Worm (Caenorhabditis elegans) whole organism, L1 larva: Measurements from ENCODE around the gene vha-11.

Source experiments
- C34B4.2 ChIP-seq: sonication (generic microtip); optimal IDR thresholded peaks from 2 replicates; lab custom pipeline; 2017; ENCODE audit warnings: mild to moderate bottlenecking, missing genetic modification characterization, missing compliant biosample characterization
- aly-2 ChIP-seq: fragments of 150-350 bp; optimal IDR thresholded peaks from 2 replicates; lab custom pipeline; 2014; ENCODE audit warnings: missing biosample characterization, missing genetic modification characterization
- ama-1 ChIP-seq: fragments of 150-350 bp; optimal IDR thresholded peaks from 2 replicates; lab custom pipeline; 2014
- ceh-82 ChIP-seq, 3 experiments: fragments of 150-350 bp in 1 of 3; sonication (generic microtip) in 2 of 3; optimal IDR thresholded peaks; 2 replicates each; lab custom pipeline; 2014 to 2017; ENCODE audit warnings: missing biosample characterization in 3 of 3, missing genetic modification characterization in 3 of 3
- ceh-90 ChIP-seq: sonication (generic microtip); optimal IDR thresholded peaks from 2 replicates; lab custom pipeline; 2016; ENCODE audit warnings: missing genetic modification characterization, missing compliant biosample characterization
- dpl-1 ChIP-seq, 3 experiments: fragments of 150-350 bp in 2 of 3; sonication (generic microtip) in 1 of 3; optimal IDR thresholded peaks; 2 replicates each; lab custom pipeline; 2014 to 2017; ENCODE audit warnings: missing biosample characterization in 3 of 3, missing genetic modification characterization in 3 of 3, missing genetic modification reagents in 3 of 3
- efl-1 ChIP-seq, 4 experiments: fragments of 150-350 bp; optimal IDR thresholded peaks in 3 of 4; peaks in 1 of 4; 1 replicate in 1 of 4; 2 replicates in 3 of 4; lab custom pipeline; 2014; ENCODE audit warnings: missing biosample characterization in 2 of 4, missing genetic modification characterization in 2 of 4, missing genetic modification reagents in 2 of 4
- efl-3 ChIP-seq: fragments of 200-800 bp; sonication (Bioruptor generic); optimal IDR thresholded peaks from 2 replicates; lab custom pipeline; 2018; ENCODE audit warnings: mild to moderate bottlenecking, missing genetic modification characterization, missing compliant biosample characterization
- egl-13 ChIP-seq: sonication (generic microtip); optimal IDR thresholded peaks from 2 replicates; lab custom pipeline; 2016; ENCODE audit warnings: missing genotype, missing genetic modification reagents, missing genetic modification characterization, missing compliant biosample characterization
- egl-27 ChIP-seq, 2 experiments: fragments of 150-350 bp in 1 of 2; sonication (generic microtip); optimal IDR thresholded peaks; 3 replicates each; lab custom pipeline; 2017 to 2018; ENCODE audit warnings: missing biosample characterization in 2 of 2, missing genetic modification characterization in 2 of 2, missing genetic modification reagents in 2 of 2
- hlh-17 ChIP-seq: fragments of 200-800 bp; sonication (Bioruptor generic); optimal IDR thresholded peaks from 2 replicates; lab custom pipeline; 2018; ENCODE audit warnings: missing genetic modification characterization, mild to moderate bottlenecking, missing compliant biosample characterization, moderate library complexity, borderline replicate concordance
- hpl-2 ChIP-seq: fragments of 150-350 bp; optimal IDR thresholded peaks from 2 replicates; lab custom pipeline; 2014; ENCODE audit warnings: missing biosample characterization, missing genetic modification reagents, missing genetic modification characterization
- jun-1 ChIP-seq: fragments of 150-350 bp; optimal IDR thresholded peaks from 2 replicates; lab custom pipeline; 2014; ENCODE audit warnings: missing biosample characterization, missing genetic modification reagents, missing genetic modification characterization
- mef-2 ChIP-seq: fragments of 150-350 bp; optimal IDR thresholded peaks from 2 replicates; lab custom pipeline; 2014; ENCODE audit warnings: missing biosample characterization, missing genetic modification characterization
- nhr-19 ChIP-seq: fragments of 200-800 bp; sonication (Bioruptor generic); conservative IDR thresholded peaks from 2 replicates; pipeline ENCODE4 v1.3.6; 2022; ENCODE audit warnings: missing genetic modification characterization, missing compliant biosample characterization
- nhr-20 ChIP-seq: sonication (generic microtip); optimal IDR thresholded peaks from 2 replicates; lab custom pipeline; 2016; ENCODE audit warnings: mild to moderate bottlenecking, missing genetic modification characterization, missing compliant biosample characterization
- nhr-47 ChIP-seq: sonication (generic microtip); optimal IDR thresholded peaks from 2 replicates; lab custom pipeline; 2016; ENCODE audit warnings: mild to moderate bottlenecking, missing genetic modification characterization, moderate library complexity, missing compliant biosample characterization
- nhr-76 ChIP-seq: sonication (generic microtip); optimal IDR thresholded peaks from 2 replicates; lab custom pipeline; 2017; ENCODE audit warnings: missing biosample characterization, missing genetic modification characterization
- nhr-90 ChIP-seq: sonication (generic microtip); optimal IDR thresholded peaks from 2 replicates; lab custom pipeline; 2016; ENCODE audit warnings: mild to moderate bottlenecking, missing genetic modification characterization, missing compliant biosample characterization; ENCODE audit not compliant: poor library complexity
- pag-3 ChIP-seq: sonication (generic microtip); optimal IDR thresholded peaks from 2 replicates; lab custom pipeline; 2017; ENCODE audit warnings: missing genetic modification characterization, mild to moderate bottlenecking, missing compliant biosample characterization, antibody characterized with exemption, borderline replicate concordance; ENCODE audit not compliant: insufficient read depth
- pax-3 ChIP-seq: fragments of 200-800 bp; sonication (Bioruptor generic); optimal IDR thresholded peaks from 2 replicates; lab custom pipeline; 2018; ENCODE audit warnings: mild to moderate bottlenecking, missing genetic modification characterization, moderate library complexity, missing compliant biosample characterization
- pqm-1 ChIP-seq: sonication (generic microtip); optimal IDR thresholded peaks from 3 replicates; lab custom pipeline; 2017; ENCODE audit warnings: missing biosample characterization, missing genetic modification characterization
- rnt-1 ChIP-seq: sonication (generic microtip); optimal IDR thresholded peaks from 2 replicates; lab custom pipeline; 2016; ENCODE audit warnings: mild to moderate bottlenecking, missing genetic modification characterization, moderate library complexity, missing compliant biosample characterization
- skn-1 ChIP-seq: fragments of 150-350 bp; optimal IDR thresholded peaks from 2 replicates; lab custom pipeline; 2014; ENCODE audit warnings: missing biosample characterization, missing genetic modification characterization
- snu-23 ChIP-seq: sonication (generic microtip); optimal IDR thresholded peaks from 2 replicates; lab custom pipeline; 2016; ENCODE audit warnings: missing genetic modification characterization, missing compliant biosample characterization
- tbx-2 ChIP-seq: sonication (generic microtip); optimal IDR thresholded peaks from 2 replicates; lab custom pipeline; 2016; ENCODE audit warnings: missing genetic modification characterization, missing compliant biosample characterization
- unc-30 ChIP-seq: sonication (generic microtip); optimal IDR thresholded peaks from 2 replicates; lab custom pipeline; 2017; ENCODE audit warnings: missing biosample characterization, missing genetic modification characterization
- unc-62 ChIP-seq: fragments of 150-350 bp; optimal IDR thresholded peaks from 2 replicates; lab custom pipeline; 2014; ENCODE audit warnings: missing biosample characterization, missing genetic modification reagents, missing genetic modification characterization
- unc-86 ChIP-seq: sonication (generic microtip); optimal IDR thresholded peaks from 2 replicates; lab custom pipeline; 2016; ENCODE audit warnings: missing genetic modification characterization, missing compliant biosample characterization
- zag-1 ChIP-seq: fragments of 150-350 bp; optimal IDR thresholded peaks from 2 replicates; lab custom pipeline; 2014; ENCODE audit warnings: missing biosample characterization, missing genetic modification characterization
- ztf-11 ChIP-seq, 2 experiments: sonication (generic microtip); optimal IDR thresholded peaks; 2 replicates each; lab custom pipeline; 2016 to 2017; ENCODE audit warnings: missing genetic modification characterization in 2 of 2, missing biosample characterization in 1 of 2, missing compliant biosample characterization in 1 of 2
- ztf-4 ChIP-seq: fragments of 150-350 bp; optimal IDR thresholded peaks from 2 replicates; lab custom pipeline; 2014; ENCODE audit warnings: missing biosample characterization, missing genetic modification characterization

Gene vha-11

ce11 chrIV:2316796-2317195, 2.4 kb upstream of the vha-11 start (continued):
- no peak for TF ChIP-seq unc-86 (tag; lab: Kevin White, UChicago)
- peak; percentile 22 for TF ChIP-seq tbx-2
- TF ChIP-seq hpl-2 (GFP tag; lab: Kevin White, UChicago): no peak
- no peak for TF ChIP-seq unc-30
- TF ChIP-seq mef-2 (tag; lab: Kevin White, UChicago): no peak
- TF ChIP-seq efl-3 (GFP tag; lab: Kevin White, UChicago): no peak

DNA sequence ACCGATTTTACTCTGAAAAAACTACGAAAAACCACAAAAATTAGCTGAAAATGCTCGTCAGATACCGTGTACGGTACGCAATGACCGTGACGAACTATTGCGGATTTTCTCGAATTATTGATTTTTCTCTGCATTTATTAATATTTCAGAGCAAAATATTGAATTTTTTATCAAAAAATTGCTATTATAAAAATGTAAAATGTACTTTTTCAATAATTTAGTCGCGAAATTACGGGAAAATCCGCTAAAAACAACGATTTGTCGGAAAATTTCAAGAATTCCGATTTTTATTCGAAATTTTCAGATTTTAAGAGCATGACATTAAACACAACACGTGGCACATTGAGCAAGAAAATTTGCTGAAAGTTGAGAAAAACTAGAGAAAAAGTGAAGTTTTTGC, 1.9 kb upstream of the vha-11 start, which contains the start of gene Y38F2AL.12:
Gene Y38F2AL.12 (plus strand): TSS at position 301 of the 400 bp plus-strand sequence.
- TF ChIP-seq unc-30 (no peak), dpl-1 (GFP tag; optimal IDR thresholded peaks at IDR 0.05; lab: Kevin White, UChicago) (no peak), efl-1 (optimal IDR thresholded peaks at IDR 0.05; lab: Kevin White, UChicago) (no peak), efl-1 (GFP tag; optimal IDR thresholded peaks at IDR 0.05 in 1 of 2; lab: Kevin White, UChicago) (peak in 1 of 2 experiments; percentile 28)

DNA sequence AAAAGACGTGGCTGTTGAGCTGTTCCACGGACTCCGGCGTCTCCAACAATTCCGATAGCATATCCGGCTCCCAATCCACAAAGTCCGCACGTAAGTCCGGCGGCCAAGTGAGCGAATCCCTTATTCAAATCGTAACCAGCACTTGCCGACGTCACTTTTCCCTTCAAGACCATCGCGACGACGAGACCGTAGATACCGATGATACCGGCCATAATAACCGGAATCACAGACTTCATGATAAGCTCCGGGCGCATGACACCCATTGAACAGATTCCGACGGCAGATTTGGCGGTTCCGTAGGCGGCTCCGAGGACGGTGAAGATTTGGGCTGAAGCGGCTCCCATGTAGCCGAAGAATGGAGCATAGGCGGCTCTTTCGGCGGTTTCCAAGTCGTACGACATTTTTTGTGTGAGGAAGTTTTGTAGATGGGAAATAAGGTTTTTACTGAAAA, 1.2 kb upstream of the vha-11 start, which contains the start of gene vha-3:
Gene vha-3 (minus strand): TSS at position 401 of the 451 bp plus-strand sequence.
- peak in 1 of 2 experiments; percentile 7 for TF ChIP-seq ztf-11 (tag; optimal IDR thresholded peaks at IDR 0.05; lab: Kevin White, UChicago)
- TF ChIP-seq unc-86 (tag; lab: Kevin White, UChicago): no peak
- TF ChIP-seq efl-1 (optimal IDR thresholded peaks at IDR 0.05; lab: Kevin White, UChicago): no peak
- peak in 1 of 2 experiments; percentile 4 for TF ChIP-seq efl-1 (GFP tag; optimal IDR thresholded peaks at IDR 0.05 in 1 of 2; lab: Kevin White, UChicago)

DNA sequence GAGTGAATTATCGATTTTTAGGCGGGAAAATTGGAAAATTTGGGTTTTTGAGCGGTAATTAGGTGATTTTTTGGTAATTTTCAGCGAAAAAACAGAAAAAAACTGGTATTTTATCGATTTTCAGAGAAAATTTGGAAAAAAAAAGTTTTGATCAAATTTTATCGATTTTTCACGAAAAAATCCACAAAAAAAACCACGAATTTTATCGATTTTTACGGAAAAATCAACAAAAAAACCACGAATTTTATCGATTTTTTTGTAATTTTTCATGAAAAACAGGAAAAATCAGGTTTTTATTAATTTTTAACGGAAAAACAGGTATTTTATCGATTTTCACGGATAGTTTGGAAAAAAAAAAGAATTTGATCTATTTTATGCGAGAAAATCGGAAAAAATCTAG, 495 bp upstream of the vha-11 start:
- TF ChIP-seq unc-62 (GFP tag; lab: Kevin White, UChicago) (no peak), unc-30 (no peak), ztf-4 (tag; lab: Kevin White, UChicago) (no peak), nhr-20 (no peak), pqm-1 (tag; lab: Kevin White, UChicago) (no peak), pag-3 (tag; lab: Kevin White, UChicago) (no peak), nhr-90 (no peak), C34B4.2 (no peak), snu-23 (GFP tag; lab: Kevin White, UChicago) (no peak), dpl-1 (GFP tag; optimal IDR thresholded peaks at IDR 0.05; lab: Kevin White, UChicago) (no peak), skn-1 (tag; lab: Kevin White, UChicago) (no peak), ceh-82 (tag; optimal IDR thresholded peaks at IDR 0.05; lab: Kevin White, UChicago) (no peak), pax-3 (no peak), egl-27 (tag; optimal IDR thresholded peaks at IDR 0.05; lab: Kevin White, UChicago) (no peak), zag-1 (tag; lab: Kevin White, UChicago) (no peak), ama-1 (lab: Kevin White, UChicago) (no peak), nhr-19 (GFP tag; lab: Robert Waterston, UW) (no peak), jun-1 (tag; lab: Kevin White, UChicago) (no peak)

ce11 chrIV:2311554-2311953, 2.8 kb downstream of the vha-11 start:
- TF ChIP-seq ceh-82 (tag; optimal IDR thresholded peaks at IDR 0.05; lab: Kevin White, UChicago) (no peak), nhr-47 (no peak), efl-1 (optimal IDR thresholded peaks at IDR 0.05; lab: Kevin White, UChicago) (no peak), efl-1 (GFP tag; optimal IDR thresholded peaks at IDR 0.05 in 1 of 2; lab: Kevin White, UChicago) (no peak), ceh-90 (no peak), unc-30 (no peak), aly-2 (tag; lab: Kevin White, UChicago) (no peak), nhr-76 (no peak), rnt-1 (tag; lab: Kevin White, UChicago) (no peak), egl-13 (tag; lab: Kevin White, UChicago) (no peak), hlh-17 (GFP tag; lab: Kevin White, UChicago) (no peak)
